Fruit fly (Drosophila melanogaster) whole organism, prepupa: ENCODE results near the gene TotX.

Source experiments
- CG10669 ChIP-seq: fragments of 200-800 bp; sonication (Bioruptor generic); optimal IDR thresholded peaks from 3 replicates; lab custom pipeline; 2018; ENCODE audit warnings: missing biosample characterization, mild to moderate bottlenecking, missing genetic modification characterization, moderate library complexity
- CG6792 ChIP-seq: fragments of 200-800 bp; sonication (Bioruptor generic); optimal IDR thresholded peaks from 3 replicates; lab custom pipeline; 2016; ENCODE audit warnings: missing biosample characterization, missing genetic modification characterization
- CG8632 ChIP-seq: fragments of 200-800 bp; sonication (Bioruptor generic); optimal IDR thresholded peaks from 3 replicates; lab custom pipeline; 2016; ENCODE audit warnings: missing biosample characterization, missing genetic modification characterization
- Sox15 ChIP-seq: fragments of 200-800 bp; sonication (Bioruptor generic); optimal IDR thresholded peaks from 3 replicates; lab custom pipeline; 2016; ENCODE audit warnings: missing biosample characterization, missing genetic modification characterization
- achi ChIP-seq: fragments of 200-800 bp; sonication (Bioruptor generic); optimal IDR thresholded peaks from 3 replicates; lab custom pipeline; 2016; ENCODE audit warnings: missing biosample characterization, missing genetic modification characterization
- lz ChIP-seq: fragments of 200-800 bp; sonication (Bioruptor generic); optimal IDR thresholded peaks from 3 replicates; lab custom pipeline; 2016; ENCODE audit warnings: missing biosample characterization, missing genetic modification characterization
- svp ChIP-seq: fragments of 200-800 bp; sonication (Bioruptor generic); peaks from one replicate; lab custom pipeline; 2016; ENCODE audit warnings: missing biosample characterization, missing genetic modification characterization

DNA sequence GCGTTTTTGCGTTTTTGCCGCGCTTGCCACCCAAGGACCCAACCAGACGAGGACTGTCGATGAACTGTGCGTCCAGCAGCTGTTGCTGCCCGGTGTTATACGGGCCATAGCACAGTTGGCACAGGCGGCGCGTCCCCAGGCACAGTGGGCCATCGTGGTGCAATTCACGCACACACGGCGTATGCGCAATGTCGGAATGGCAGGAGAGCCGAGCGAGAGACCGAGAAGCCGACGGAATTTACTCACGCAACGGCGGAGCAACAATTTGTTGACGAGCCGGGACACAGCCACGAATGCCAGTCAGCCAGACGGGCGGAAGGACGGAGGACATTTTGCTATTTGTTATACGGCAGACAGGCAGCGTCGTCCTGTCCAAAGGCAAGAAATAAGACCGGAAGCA is 40.1 kb upstream of the TotX start, which contains the start of gene CG31191:
- no peak for TF ChIP-seq CG8632
- TF ChIP-seq lz (GFP tag; lab: Kevin White, UChicago): no peak
- TF ChIP-seq CG6792 (GFP tag; lab: Kevin White, UChicago): no peak
- TF ChIP-seq CG10669 (GFP tag; lab: Kevin White, UChicago): no peak
- TF ChIP-seq svp (GFP tag; lab: Kevin White, UChicago): no peak
- TF ChIP-seq achi: no peak
- no peak for TF ChIP-seq Sox15 (GFP tag; lab: Kevin White, UChicago)
